Fruit fly (Drosophila melanogaster) whole organism, prepupa: ENCODE measurements around the gene CG42638.

Source experiments
- CG11902 ChIP-seq: fragments of 200-800 bp; sonication (Bioruptor generic); optimal IDR thresholded peaks from 3 replicates; lab custom pipeline; 2016; ENCODE audit warnings: missing biosample characterization, missing genetic modification characterization
- CG15336 ChIP-seq: fragments of 200-800 bp; sonication (Bioruptor generic); IDR thresholded peaks from 2 replicates; pipeline ENCODE4 v1.3.6; 2022; ENCODE audit warnings: missing biosample characterization, missing genetic modification characterization
- CG1621 ChIP-seq: fragments of 200-800 bp; sonication (Bioruptor generic); optimal IDR thresholded peaks from 3 replicates; lab custom pipeline; 2018; ENCODE audit warnings: missing biosample characterization, mild to moderate bottlenecking, missing genetic modification characterization
- CG16779 ChIP-seq: fragments of 200-800 bp; sonication (Bioruptor generic); optimal IDR thresholded peaks from 3 replicates; lab custom pipeline; 2017; ENCODE audit warnings: missing biosample characterization, mild to moderate bottlenecking, missing genetic modification characterization
- CG3032 ChIP-seq: fragments of 200-800 bp; optimal IDR thresholded peaks from 2 replicates; lab custom pipeline; 2019; ENCODE audit warnings: missing biosample characterization, mild to moderate bottlenecking, missing genetic modification characterization, moderate library complexity
- CG31627 ChIP-seq: fragments of 200-800 bp; sonication (Bioruptor generic); optimal IDR thresholded peaks from 3 replicates; lab custom pipeline; 2016; ENCODE audit warnings: missing biosample characterization, missing genetic modification characterization
- CG34406 ChIP-seq: fragments of 200-800 bp; sonication (Bioruptor generic); optimal IDR thresholded peaks from 3 replicates; lab custom pipeline; 2016; ENCODE audit warnings: missing biosample characterization, missing genetic modification characterization
- CG4318 ChIP-seq: fragments of 200-800 bp; sonication (Bioruptor generic); optimal IDR thresholded peaks from 3 replicates; lab custom pipeline; 2017; ENCODE audit warnings: missing biosample characterization, mild to moderate bottlenecking, missing genetic modification characterization
- CG6163 ChIP-seq: fragments of 200-800 bp; sonication (Bioruptor generic); IDR thresholded peaks from 3 replicates; pipeline ENCODE4 v1.3.6; 2022; ENCODE audit warnings: missing biosample characterization, missing genetic modification characterization
- CG6276 ChIP-seq: fragments of 200-800 bp; sonication (Bioruptor generic); optimal IDR thresholded peaks from 2 replicates; lab custom pipeline; 2017; ENCODE audit warnings: missing biosample characterization, mild to moderate bottlenecking, missing genetic modification characterization
- CG6792 ChIP-seq: fragments of 200-800 bp; sonication (Bioruptor generic); optimal IDR thresholded peaks from 3 replicates; lab custom pipeline; 2016; ENCODE audit warnings: missing biosample characterization, missing genetic modification characterization
- CG6808 ChIP-seq: fragments of 200-800 bp; sonication (Bioruptor generic); optimal IDR thresholded peaks from 3 replicates; lab custom pipeline; 2017; ENCODE audit warnings: missing biosample characterization, missing genetic modification characterization, mild to moderate bottlenecking, moderate library complexity, missing genetic modification reagents
- CG6854 ChIP-seq: fragments of 200-800 bp; sonication (Bioruptor generic); optimal IDR thresholded peaks from 2 replicates; lab custom pipeline; 2017; ENCODE audit warnings: missing biosample characterization, mild to moderate bottlenecking, missing genetic modification characterization
- CG7368 ChIP-seq: fragments of 200-800 bp; sonication (Bioruptor generic); optimal IDR thresholded peaks from 3 replicates; lab custom pipeline; 2016; ENCODE audit warnings: missing biosample characterization, missing genetic modification characterization
- CG8119 ChIP-seq: fragments of 200-800 bp; sonication (Bioruptor generic); IDR thresholded peaks from 3 replicates; pipeline ENCODE4 v1.3.6; 2022; ENCODE audit warnings: missing biosample characterization, missing genetic modification characterization
- CG8632 ChIP-seq: fragments of 200-800 bp; sonication (Bioruptor generic); optimal IDR thresholded peaks from 3 replicates; lab custom pipeline; 2016; ENCODE audit warnings: missing biosample characterization, missing genetic modification characterization
- CG9139 ChIP-seq: fragments of 200-800 bp; sonication (Bioruptor generic); optimal IDR thresholded peaks from 3 replicates; lab custom pipeline; 2017; ENCODE audit warnings: missing biosample characterization, mild to moderate bottlenecking, missing genetic modification characterization
- Eip75B ChIP-seq: fragments of 200-800 bp; sonication (Bioruptor generic); optimal IDR thresholded peaks from 3 replicates; lab custom pipeline; 2016; ENCODE audit warnings: missing biosample characterization, missing genetic modification characterization
- Eip93F ChIP-seq: fragments of 200-800 bp; sonication (Bioruptor generic); optimal IDR thresholded peaks from 2 replicates; lab custom pipeline; 2016; ENCODE audit warnings: missing biosample characterization, mild to moderate bottlenecking, missing genetic modification characterization
- Ets21C ChIP-seq: fragments of 200-800 bp; sonication (Bioruptor generic); optimal IDR thresholded peaks from 3 replicates; lab custom pipeline; 2016; ENCODE audit warnings: missing biosample characterization, missing genetic modification characterization
- Ets96B ChIP-seq: fragments of 200-800 bp; optimal IDR thresholded peaks from 2 replicates; lab custom pipeline; 2019; ENCODE audit warnings: missing biosample characterization, mild to moderate bottlenecking, missing genetic modification characterization, moderate library complexity
- Gug ChIP-seq: fragments of 200-800 bp; sonication (Bioruptor generic); IDR thresholded peaks from 2 replicates; pipeline ENCODE4 v1.3.6; 2022; ENCODE audit warnings: missing biosample characterization, missing genetic modification characterization
- Hr38 ChIP-seq: sonication (Bioruptor generic); optimal IDR thresholded peaks from 2 replicates; lab custom pipeline; 2016; ENCODE audit warnings: missing biosample characterization, missing genetic modification characterization
- Hr39 ChIP-seq: fragments of 200-800 bp; sonication (Bioruptor generic); optimal IDR thresholded peaks from 2 replicates; lab custom pipeline; 2016; ENCODE audit warnings: missing biosample characterization, missing genetic modification characterization
- Hr4 ChIP-seq: fragments of 200-800 bp; sonication (Bioruptor generic); optimal IDR thresholded peaks from 3 replicates; lab custom pipeline; 2016; ENCODE audit warnings: missing biosample characterization, missing genetic modification characterization
- Lpt ChIP-seq: fragments of 200-800 bp; sonication (Bioruptor generic); optimal IDR thresholded peaks from 3 replicates; lab custom pipeline; 2016; ENCODE audit warnings: missing biosample characterization, missing genetic modification characterization
- Sox102F ChIP-seq: fragments of 200-800 bp; sonication (Bioruptor generic); optimal IDR thresholded peaks from 2 replicates; lab custom pipeline; 2016; ENCODE audit warnings: missing biosample characterization, mild to moderate bottlenecking, missing genetic modification characterization
- Sox14 ChIP-seq: fragments of 200-800 bp; sonication (Bioruptor generic); optimal IDR thresholded peaks from 3 replicates; lab custom pipeline; 2016; ENCODE audit warnings: missing biosample characterization, missing genetic modification characterization
- Sox15 ChIP-seq: fragments of 200-800 bp; sonication (Bioruptor generic); optimal IDR thresholded peaks from 3 replicates; lab custom pipeline; 2016; ENCODE audit warnings: missing biosample characterization, missing genetic modification characterization
- cyc ChIP-seq: fragments of 200-800 bp; sonication (Bioruptor generic); optimal IDR thresholded peaks from 3 replicates; lab custom pipeline; 2016; ENCODE audit warnings: missing biosample characterization, missing genetic modification characterization
- dac ChIP-seq: fragments of 200-800 bp; sonication (Bioruptor generic); optimal IDR thresholded peaks from 2 replicates; lab custom pipeline; 2017; ENCODE audit warnings: missing biosample characterization, mild to moderate bottlenecking, missing genetic modification characterization
- dsx ChIP-seq: fragments of 200-800 bp; optimal IDR thresholded peaks from 3 replicates; lab custom pipeline; 2019; ENCODE audit warnings: missing biosample characterization, mild to moderate bottlenecking, missing genetic modification characterization, moderate library complexity; ENCODE audit not compliant: poor library complexity, severe bottlenecking
- eg ChIP-seq: fragments of 200-800 bp; sonication (Bioruptor generic); IDR thresholded peaks from 3 replicates; pipeline ENCODE4 v1.3.6; 2022; ENCODE audit warnings: missing biosample characterization, missing genetic modification characterization
- esn ChIP-seq: fragments of 200-800 bp; sonication (Bioruptor generic); optimal IDR thresholded peaks from 2 replicates; lab custom pipeline; 2016; ENCODE audit warnings: missing biosample characterization, mild to moderate bottlenecking, missing genetic modification characterization, moderate library complexity
- fkh ChIP-seq: fragments of 200-800 bp; sonication (Bioruptor generic); optimal IDR thresholded peaks from 3 replicates; lab custom pipeline; 2017; ENCODE audit warnings: missing biosample characterization, mild to moderate bottlenecking, missing genetic modification characterization, moderate library complexity
- lz ChIP-seq: fragments of 200-800 bp; sonication (Bioruptor generic); optimal IDR thresholded peaks from 3 replicates; lab custom pipeline; 2016; ENCODE audit warnings: missing biosample characterization, missing genetic modification characterization
- net ChIP-seq: fragments of 200-800 bp; sonication (Bioruptor generic); optimal IDR thresholded peaks from 3 replicates; lab custom pipeline; 2016; ENCODE audit warnings: missing biosample characterization, missing genetic modification characterization
- pdm3 ChIP-seq: fragments of 200-800 bp; sonication (Bioruptor generic); optimal IDR thresholded peaks from 3 replicates; lab custom pipeline; 2016; ENCODE audit warnings: missing biosample characterization, missing genetic modification characterization
- salr ChIP-seq, 2 experiments: fragments of 200-800 bp; sonication (Bioruptor generic); optimal IDR thresholded peaks; 3 replicates each; lab custom pipeline; 2016 to 2018; ENCODE audit warnings: missing biosample characterization in 2 of 2, missing genetic modification characterization in 2 of 2, mild to moderate bottlenecking in 1 of 2
- spab ChIP-seq: fragments of 200-800 bp; sonication (Bioruptor generic); optimal IDR thresholded peaks from 2 replicates; lab custom pipeline; 2017; ENCODE audit warnings: missing biosample characterization, mild to moderate bottlenecking, missing genetic modification characterization, missing genetic modification reagents
- ss ChIP-seq, 2 experiments: fragments of 200-800 bp; sonication (Bioruptor generic); optimal IDR thresholded peaks; 2 replicates in 1 of 2; 3 replicates in 1 of 2; lab custom pipeline; 2017 to 2018; ENCODE audit warnings: mild to moderate bottlenecking in 2 of 2, missing biosample characterization in 2 of 2, missing genetic modification characterization in 2 of 2, moderate library complexity in 1 of 2
- svp ChIP-seq: fragments of 200-800 bp; sonication (Bioruptor generic); peaks from one replicate; lab custom pipeline; 2016; ENCODE audit warnings: missing biosample characterization, missing genetic modification characterization
- topi ChIP-seq: fragments of 200-800 bp; sonication (Bioruptor generic); optimal IDR thresholded peaks from 3 replicates; lab custom pipeline; 2016; ENCODE audit warnings: missing biosample characterization, missing genetic modification characterization
- vri ChIP-seq: fragments of 200-800 bp; sonication (Bioruptor generic); optimal IDR thresholded peaks from 3 replicates; lab custom pipeline; 2016; ENCODE audit warnings: missing biosample characterization, mild to moderate bottlenecking, missing genetic modification characterization

Gene CG42638

dm6 chr3L:19792717-19793437 is 43.3 kb upstream of the CG42638 start (continued):
- TF ChIP-seq CG8119 (peak; percentile 81), ss (GFP tag; optimal IDR thresholded peaks at IDR 0.05; lab: Kevin White, UChicago) (peak; percentile 57 to 76), CG1621 (tag; lab: Kevin White, UChicago) (no peak), spab (GFP tag; lab: Kevin White, UChicago) (peak; percentile 21), CG6276 (GFP tag; lab: Kevin White, UChicago) (peak; percentile 80), salr (GFP tag; optimal IDR thresholded peaks at IDR 0.05; lab: Kevin White, UChicago) (peak in 1 of 2 experiments; percentile 24), cyc (no peak), CG11902 (no peak)
- TF ChIP-seq, all 60 proteins: peak for 17

- peak; percentile 24 for TF ChIP-seq dsx (GFP tag; lab: Kevin White, UChicago)
- 0 out of 3 replicates have a peak, but pooled peaks have one; percentile 19 for TF ChIP-seq CG8119
- TF ChIP-seq Lpt (GFP tag; lab: Kevin White, UChicago), result peak; percentile 45
- no peak for TF ChIP-seq Sox15
- TF ChIP-seq CG6163 (GFP tag; lab: Robert Waterston, UW), result peak; percentile 49; the same call in 1 of the 3 replicates
- TF ChIP-seq CG15336 (GFP tag; lab: Robert Waterston, UW), result peak; percentile 59
- TF ChIP-seq fkh (GFP tag; lab: Kevin White, UChicago), result peak; percentile 98
- TF ChIP-seq Hr4 (GFP tag; lab: Kevin White, UChicago), result no peak
- peak in 1 of 2 experiments; percentile 10 for TF ChIP-seq ss (GFP tag; optimal IDR thresholded peaks at IDR 0.05; lab: Kevin White, UChicago)
- peak; percentile 41; the same call in 1 of the 3 replicates for TF ChIP-seq eg (GFP tag; lab: Robert Waterston, UW)
Observed at dm6 chr3L:19791688-19792073, 42.1 kb upstream of the CG42638 start.

dm6 chr3L:19790929-19791687 is 41.6 kb upstream of the CG42638 start:
- TF ChIP-seq esn (GFP tag; lab: Kevin White, UChicago) (peak; percentile 82), Sox14 (GFP tag; lab: Kevin White, UChicago) (peak; percentile 65), svp (peak; percentile 91), Ets21C (GFP tag; lab: Kevin White, UChicago) (peak; percentile 64), CG8632 (GFP tag; lab: Kevin White, UChicago) (peak; percentile 58), topi (GFP tag; lab: Kevin White, UChicago) (peak; percentile 77), Sox102F (GFP tag; lab: Kevin White, UChicago) (peak; percentile 63), vri (GFP tag; lab: Kevin White, UChicago) (no peak), cyc (peak; percentile 49), net (GFP tag; lab: Kevin White, UChicago) (peak; percentile 68), CG6792 (GFP tag; lab: Kevin White, UChicago) (peak; percentile 58), Ets96B (tag; lab: Kevin White, UChicago) (peak; percentile 63), CG16779 (tag; lab: Kevin White, UChicago) (peak; percentile 37), CG1621 (tag; lab: Kevin White, UChicago) (no peak), CG34406 (GFP tag; lab: Kevin White, UChicago) (peak; percentile 49), Hr39 (GFP tag; lab: Kevin White, UChicago) (peak; percentile 72), CG3032 (tag; lab: Kevin White, UChicago) (peak; percentile 62), CG6808 (GFP tag; lab: Kevin White, UChicago) (peak; percentile 43), CG9139 (GFP tag; lab: Kevin White, UChicago) (peak; percentile 24), CG4318 (peak; percentile 62), lz (peak; percentile 80), CG31627 (GFP tag; lab: Kevin White, UChicago) (peak; percentile 67), fkh (GFP tag; lab: Kevin White, UChicago) (no peak), CG6854 (peak; percentile 4), Hr38 (GFP tag; lab: Kevin White, UChicago) (no peak), Eip93F (GFP tag; lab: Kevin White, UChicago) (peak; percentile 9), Hr4 (GFP tag; lab: Kevin White, UChicago) (peak; percentile 63), pdm3 (peak; percentile 73), CG7368 (GFP tag; lab: Kevin White, UChicago) (peak; percentile 34), Gug (GFP tag; lab: Robert Waterston, UW) (no peak; the same call in 1 of the 2 replicates), Eip75B (GFP tag; lab: Kevin White, UChicago) (peak; percentile 76), dac (peak; percentile 42)
